Worm (Caenorhabditis elegans): ENCODE data around the gene hrpk-2.
A peak's percentile ranks its signal among the peaks of the same experiment; 100 is the strongest.

The hrpk-2 gene

ce11 chrIII:8017053-8017452 lies 30.1 kb downstream of the hrpk-2 start (continued):
- no peak for TF ChIP-seq cebp-2 (GFP tag; IDR thresholded peaks at IDR 0.05)

ce11 chrIII:8020823-8021332 lies 34.0 kb downstream of the hrpk-2 start, which contains the start of gene lin-36:
Gene lin-36 (minus strand): TSS chrIII:8020873.
- TF ChIP-seq dox-1 (GFP tag; IDR thresholded peaks at IDR 0.05) = peak; percentile 78
- TF ChIP-seq ceh-91 (GFP tag; IDR thresholded peaks at IDR 0.05) = peak; percentile 28; the same call in 1 of the 2 replicates
- TF ChIP-seq ccch-3 (GFP tag; optimal IDR thresholded peaks at IDR 0.05) = no peak
- 0 out of 2 replicates have a peak, but pooled peaks have one; percentile 9 for TF ChIP-seq madf-3 (GFP tag; IDR thresholded peaks at IDR 0.05)
- peak; percentile 61 for TF ChIP-seq dpl-1 (GFP tag; optimal IDR thresholded peaks at IDR 0.05)
- TF ChIP-seq ekl-4 (GFP tag; IDR thresholded peaks at IDR 0.05) = peak; percentile 46; the same call in 1 of the 2 replicates
- TF ChIP-seq ztf-18 (tag; optimal IDR thresholded peaks at IDR 0.05) = peak; percentile 71
- TF ChIP-seq attf-5 (GFP tag; optimal IDR thresholded peaks at IDR 0.05) = peak; percentile 78
- peak; percentile 38; the same call in 1 of the 2 replicates for TF ChIP-seq madf-6 (GFP tag; IDR thresholded peaks at IDR 0.05)
- TF ChIP-seq snpc-1.3 (tag; optimal IDR thresholded peaks at IDR 0.05; ENCODE audit: insufficient read depth) = no peak
- TF ChIP-seq attf-6 (GFP tag; IDR thresholded peaks at IDR 0.05) = no peak
- TF ChIP-seq F39B2.1 (GFP tag; IDR thresholded peaks at IDR 0.05) = no peak
- no peak for TF ChIP-seq B0261.1 (tag; optimal IDR thresholded peaks at IDR 0.05)
- TF ChIP-seq pha-4 (tag; optimal IDR thresholded peaks at IDR 0.05) = peak; percentile 43
- no peak for TF ChIP-seq cebp-1 (GFP tag; IDR thresholded peaks at IDR 0.05)
- TF ChIP-seq cebp-1 (tag; optimal IDR thresholded peaks at IDR 0.05) = peak; percentile 58
- TF ChIP-seq ceh-27 (GFP tag; optimal IDR thresholded peaks at IDR 0.05) = peak; percentile 73
- TF ChIP-seq mel-28 (tag; optimal IDR thresholded peaks at IDR 0.05; ENCODE audit: borderline replicate concordance) = no peak
- TF ChIP-seq nhr-80 (tag; optimal IDR thresholded peaks at IDR 0.05) = peak; percentile 32
- TF ChIP-seq chd-7 (tag; optimal IDR thresholded peaks at IDR 0.05) = no peak
- peak; percentile 74 for TF ChIP-seq lin-54 (GFP tag; optimal IDR thresholded peaks at IDR 0.05)
- TF ChIP-seq xnd-1 (tag; optimal IDR thresholded peaks at IDR 0.05) = no peak
- no peak for TF ChIP-seq nhr-90 (tag; optimal IDR thresholded peaks at IDR 0.05)
- TF ChIP-seq athp-1 (tag; optimal IDR thresholded peaks at IDR 0.05) = no peak
- no peak for TF ChIP-seq T07F8.4 (tag; optimal IDR thresholded peaks at IDR 0.05)
- no peak for TF ChIP-seq B0035.1 (tag; optimal IDR thresholded peaks at IDR 0.05)
- no peak for TF ChIP-seq gei-17 (GFP tag; optimal IDR thresholded peaks at IDR 0.05)
- peak; percentile 23 for TF ChIP-seq snpc-4 (GFP tag; optimal IDR thresholded peaks at IDR 0.05)
- TF ChIP-seq snpc-4 (tag; optimal IDR thresholded peaks at IDR 0.05) = peak in 2 of 4 experiments; percentile 23 to 63
- TF ChIP-seq lin-40 (tag; optimal IDR thresholded peaks at IDR 0.05) = no peak
- no peak for TF ChIP-seq nhr-27 (tag; optimal IDR thresholded peaks at IDR 0.05)
- 0 out of 2 replicates have a peak, but pooled peaks have one; percentile 12 for TF ChIP-seq ceh-100 (GFP tag; IDR thresholded peaks at IDR 0.05)
- TF ChIP-seq ZK185.1 (tag; optimal IDR thresholded peaks at IDR 0.05; ENCODE audit: poor library complexity, severe bottlenecking) = peak; percentile 24
- TF ChIP-seq madf-10 (tag; optimal IDR thresholded peaks at IDR 0.05) = peak; percentile 21
- no peak for TF ChIP-seq D2030.7 (GFP tag; IDR thresholded peaks at IDR 0.05)
- 0 out of 2 replicates have a peak, but pooled peaks have one; percentile 8 for TF ChIP-seq C17E4.6 (GFP tag; IDR thresholded peaks at IDR 0.05)
- TF ChIP-seq F23B12.7 (tag; optimal IDR thresholded peaks at IDR 0.05; ENCODE audit: insufficient read depth) = peak; percentile 68
- peak; percentile 47 for TF ChIP-seq tbp1 (GFP tag; optimal IDR thresholded peaks at IDR 0.05)
- TF ChIP-seq ceh-58 (GFP tag; IDR thresholded peaks at IDR 0.05) = no peak
- TF ChIP-seq sptf-2 (GFP tag; optimal IDR thresholded peaks at IDR 0.05) = no peak
- TF ChIP-seq K12H6.12 (tag; optimal IDR thresholded peaks at IDR 0.05) = peak; percentile 25
- peak; percentile 14 for TF ChIP-seq efl-1 (GFP tag; optimal IDR thresholded peaks at IDR 0.05)
- no peak for TF ChIP-seq F52B5.7 (tag; optimal IDR thresholded peaks at IDR 0.05)
- no peak for TF ChIP-seq nfyb-1 (GFP tag; IDR thresholded peaks at IDR 0.05)
- no peak for TF ChIP-seq nhr-120 (GFP tag; IDR thresholded peaks at IDR 0.05)

Measured in whole organism, young adult.